Worm (Caenorhabditis elegans): ENCODE measurements around the gene C40A11.2.

Gene C40A11.2

ce11 chrII:2146900-2147375, at the start of gene C40A11.2:
Gene C40A11.2, plus strand, starts transcription at chrII:2146950.
- no peak for TF ChIP-seq Y5F2A.4 (GFP tag; optimal IDR thresholded peaks at IDR 0.05)
- TF ChIP-seq mdt-29 (GFP tag; IDR thresholded peaks at IDR 0.05): no peak
- TF ChIP-seq sdz-12 (GFP tag; optimal IDR thresholded peaks at IDR 0.05): no peak
- TF ChIP-seq unc-62 (GFP tag; optimal IDR thresholded peaks at IDR 0.05 in 1 of 2): peak in 1 of 2 experiments; percentile 52
- no peak for TF ChIP-seq unc-62 (tag; optimal IDR thresholded peaks at IDR 0.05)
- TF ChIP-seq R02D3.7 (tag; optimal IDR thresholded peaks at IDR 0.05): no peak
- TF ChIP-seq ceh-28 (tag; optimal IDR thresholded peaks at IDR 0.05): no peak
- no peak for TF ChIP-seq daf-19 (GFP tag; conservative IDR thresholded peaks at IDR 0.05)

- TF ChIP-seq unc-62 (GFP tag; optimal IDR thresholded peaks at IDR 0.05 in 1 of 2): peak in 1 of 2 experiments; percentile 62
- no peak for TF ChIP-seq unc-62 (tag; optimal IDR thresholded peaks at IDR 0.05)
- TF ChIP-seq pqm-1 (tag; optimal IDR thresholded peaks at IDR 0.05): peak; percentile 52
- TF ChIP-seq aha-1 (tag): peak; percentile 57
- no peak for TF ChIP-seq daf-16 (GFP tag; optimal IDR thresholded peaks at IDR 0.05)
- TF ChIP-seq daf-16 (tag; optimal IDR thresholded peaks at IDR 0.05): peak; percentile 63
- peak; percentile 31 for TF ChIP-seq nhr-28 (tag; optimal IDR thresholded peaks at IDR 0.05)
- no peak for TF ChIP-seq nhr-25 (tag; optimal IDR thresholded peaks at IDR 0.05; ENCODE audit: borderline replicate concordance, insufficient read depth)
- TF ChIP-seq dmd-6 (GFP tag; IDR thresholded peaks at IDR 0.05): peak; percentile 9; the same call in 1 of the 2 replicates
- TF ChIP-seq hlh-30 (tag; optimal IDR thresholded peaks at IDR 0.05; ENCODE audit: insufficient read depth): no peak
- TF ChIP-seq daf-8 (GFP tag; IDR thresholded peaks at IDR 0.05): no peak
Observed at ce11 chrII:2099139-2099976, 47.4 kb upstream of the C40A11.2 start, which contains the start of gene math-42. Gene math-42, plus strand, starts transcription at chrII:2099926.

- TF ChIP-seq ctbp-1 (GFP tag; IDR thresholded peaks at IDR 0.05) (no peak), lir-3 (tag; optimal IDR thresholded peaks at IDR 0.05) (no peak), snpc-4 (tag; optimal IDR thresholded peaks at IDR 0.05) (no peak), zip-11 (GFP tag; IDR thresholded peaks at IDR 0.05) (no peak), jun-1 (tag; optimal IDR thresholded peaks at IDR 0.05) (no peak), Y105C5A.15 (GFP tag; IDR thresholded peaks at IDR 0.05) (no peak), lim-7 (GFP tag; IDR thresholded peaks at IDR 0.05) (no peak), nhr-237 (tag; optimal IDR thresholded peaks at IDR 0.05) (no peak), ceh-28 (tag; optimal IDR thresholded peaks at IDR 0.05) (no peak), unc-39 (tag; optimal IDR thresholded peaks at IDR 0.05) (no peak), rbr-2 (tag; optimal IDR thresholded peaks at IDR 0.05) (no peak), mes-2 (tag; optimal IDR thresholded peaks at IDR 0.05; ENCODE audit: poor library complexity, severe bottlenecking) (no peak), ces-1 (GFP tag; optimal IDR thresholded peaks at IDR 0.05) (no peak), daf-19 (GFP tag; conservative IDR thresholded peaks at IDR 0.05) (no peak), ceh-62 (tag; optimal IDR thresholded peaks at IDR 0.05) (no peak), nhr-102 (tag; optimal IDR thresholded peaks at IDR 0.05) (no peak), nhr-48 (tag; optimal IDR thresholded peaks at IDR 0.05) (no peak), mep-1 (tag; optimal IDR thresholded peaks at IDR 0.05) (no peak), Y48G9A.11 (GFP tag; IDR thresholded peaks at IDR 0.05) (no peak)
Observed at ce11 chrII:2108295-2108694, 38.5 kb upstream of the C40A11.2 start, which contains the start of gene R52.4. Gene R52.4, minus strand, starts transcription at chrII:2108395.

- TF ChIP-seq lin-1 (GFP tag; IDR thresholded peaks at IDR 0.05) (no peak), madf-9 (GFP tag; conservative IDR thresholded peaks at IDR 0.05) (no peak)
Observed at ce11 chrII:2109943-2110342, 36.8 kb upstream of the C40A11.2 start, which contains the start of gene R52.5. Gene R52.5, minus strand, starts transcription at chrII:2110043.

All from whole organism, L4 larva.